Fruit fly (Drosophila melanogaster) whole organism, embryonic: ENCODE results near the gene mtsh.

Source experiments
- CG11504 ChIP-seq: fragments of 200-800 bp; sonication (Bioruptor generic); optimal IDR thresholded peaks from 3 replicates; lab custom pipeline; 2019; ENCODE audit warnings: missing biosample characterization, mild to moderate bottlenecking, missing genetic modification characterization, moderate library complexity
- CG12391 ChIP-seq: fragments of 200-800 bp; sonication (Bioruptor generic); optimal IDR thresholded peaks from 3 replicates; lab custom pipeline; 2018; ENCODE audit warnings: missing biosample characterization, mild to moderate bottlenecking, missing genetic modification characterization, moderate library complexity
- CG13123 ChIP-seq: fragments of 200-800 bp; sonication (Bioruptor generic); optimal IDR thresholded peaks from 2 replicates; lab custom pipeline; 2016; ENCODE audit warnings: missing biosample characterization, missing genetic modification characterization
- CG15479 ChIP-seq: fragments of 200-800 bp; sonication (Bioruptor generic); optimal IDR thresholded peaks from 3 replicates; lab custom pipeline; 2019; ENCODE audit warnings: missing biosample characterization, mild to moderate bottlenecking, missing genetic modification characterization, moderate library complexity
- CG15514 ChIP-seq: fragments of 200-800 bp; sonication (Bioruptor generic); optimal IDR thresholded peaks from 3 replicates; lab custom pipeline; 2017; ENCODE audit warnings: missing biosample characterization, missing genetic modification characterization, mild to moderate bottlenecking, moderate library complexity, missing genetic modification reagents
- CG15696 ChIP-seq: fragments of 200-800 bp; sonication (Bioruptor generic); optimal IDR thresholded peaks from 2 replicates; lab custom pipeline; 2019; ENCODE audit warnings: missing biosample characterization, mild to moderate bottlenecking, missing genetic modification characterization, moderate library complexity
- CG17829 ChIP-seq: fragments of 200-800 bp; optimal IDR thresholded peaks from 2 replicates; lab custom pipeline; 2019; ENCODE audit warnings: missing biosample characterization, mild to moderate bottlenecking, missing genetic modification characterization, moderate library complexity
- CG18011 ChIP-seq: fragments of 200-800 bp; sonication (Bioruptor generic); optimal IDR thresholded peaks from 2 replicates; lab custom pipeline; 2017; ENCODE audit warnings: missing biosample characterization, missing genetic modification characterization, mild to moderate bottlenecking, moderate library complexity, missing genotype
- CG18619 ChIP-seq: fragments of 200-800 bp; sonication (Bioruptor generic); optimal IDR thresholded peaks from 3 replicates; lab custom pipeline; 2017; ENCODE audit warnings: missing biosample characterization, mild to moderate bottlenecking, missing genetic modification characterization
- CG2116 ChIP-seq: fragments of 200-800 bp; sonication (Bioruptor generic); optimal IDR thresholded peaks from 3 replicates; lab custom pipeline; 2018; ENCODE audit warnings: missing biosample characterization, mild to moderate bottlenecking, missing genetic modification characterization
- CG2678 ChIP-seq: fragments of 200-800 bp; sonication (Bioruptor generic); optimal IDR thresholded peaks from 3 replicates; lab custom pipeline; 2019; ENCODE audit warnings: missing biosample characterization, mild to moderate bottlenecking, missing genetic modification characterization, moderate library complexity
- CG2712 ChIP-seq: fragments of 200-800 bp; optimal IDR thresholded peaks from 3 replicates; lab custom pipeline; 2019; ENCODE audit warnings: missing biosample characterization, mild to moderate bottlenecking, missing genetic modification characterization, moderate library complexity
- CG4328 ChIP-seq: fragments of 200-800 bp; sonication (Bioruptor generic); optimal IDR thresholded peaks from 3 replicates; lab custom pipeline; 2017; ENCODE audit warnings: missing biosample characterization, missing genetic modification reagents, missing genetic modification characterization
- CG6791 ChIP-seq: fragments of 200-800 bp; sonication (Bioruptor generic); IDR thresholded peaks from 3 replicates; pipeline ENCODE4 v1.3.6; 2022; ENCODE audit warnings: missing biosample characterization, missing genetic modification characterization; ENCODE audit not compliant: partially characterized antibody
- CG8290 ChIP-seq, 3 experiments: fragments of 200-800 bp; sonication (Bioruptor generic); optimal IDR thresholded peaks; 2 replicates each; lab custom pipeline; 2016 to 2019; ENCODE audit warnings: missing biosample characterization in 3 of 3, missing genetic modification characterization in 3 of 3, mild to moderate bottlenecking in 2 of 3, moderate library complexity in 1 of 3
- Dbx ChIP-seq: fragments of 200-800 bp; sonication (Bioruptor generic); IDR thresholded peaks from 3 replicates; pipeline ENCODE4 v1.3.6; 2022; ENCODE audit warnings: missing biosample characterization, missing genetic modification characterization
- Deaf1 ChIP-seq: fragments of 200-800 bp; optimal IDR thresholded peaks from 3 replicates; lab custom pipeline; 2019; ENCODE audit warnings: missing biosample characterization, mild to moderate bottlenecking, missing genetic modification characterization, moderate library complexity
- Drgx ChIP-seq: fragments of 200-800 bp; sonication (Bioruptor generic); IDR thresholded peaks from 2 replicates; pipeline ENCODE4 v1.3.6; 2022; ENCODE audit warnings: missing biosample characterization, missing genetic modification characterization
- E2f1 ChIP-seq: fragments of 200-800 bp; sonication (Bioruptor generic); IDR thresholded peaks from 2 replicates; pipeline ENCODE4 v1.3.6; 2022; ENCODE audit warnings: missing biosample characterization, missing genetic modification characterization
- Fer3 ChIP-seq: fragments of 200-800 bp; sonication (Bioruptor generic); optimal IDR thresholded peaks from 2 replicates; lab custom pipeline; 2018; ENCODE audit warnings: missing biosample characterization, mild to moderate bottlenecking, missing genetic modification characterization, moderate library complexity
- Hand ChIP-seq: fragments of 200-800 bp; sonication (Bioruptor generic); optimal IDR thresholded peaks from 2 replicates; lab custom pipeline; 2017; ENCODE audit warnings: mild to moderate bottlenecking, missing biosample characterization, missing genetic modification reagents, missing genetic modification characterization
- Med ChIP-seq: fragments of 200-800 bp; sonication (Bioruptor generic); peaks from one replicate; lab custom pipeline; 2016; ENCODE audit warnings: missing biosample characterization, missing genetic modification characterization, mild to moderate bottlenecking, inconsistent platforms, moderate library complexity
- Scr ChIP-seq: fragments of 200-800 bp; sonication (Bioruptor generic); IDR thresholded peaks from 2 replicates; pipeline ENCODE4 v1.3.6; 2022; ENCODE audit warnings: missing biosample characterization, missing genetic modification characterization; ENCODE audit not compliant: partially characterized antibody
- Six4 ChIP-seq: fragments of 200-800 bp; sonication (Bioruptor generic); optimal IDR thresholded peaks from 2 replicates; lab custom pipeline; 2016; ENCODE audit warnings: missing biosample characterization, missing genetic modification characterization
- Sox102F ChIP-seq: fragments of 200-800 bp; sonication (Bioruptor generic); optimal IDR thresholded peaks from 2 replicates; lab custom pipeline; 2018; ENCODE audit warnings: missing biosample characterization, mild to moderate bottlenecking, missing genetic modification characterization, moderate library complexity
- Stat92E ChIP-seq, 3 experiments: fragments of >200 bp in 2 of 3; fragments of 200-800 bp in 1 of 3; sonication (Bioruptor generic) in 1 of 3; optimal IDR thresholded peaks; 2 replicates each; lab custom pipeline; 2017 to 2019; ENCODE audit warnings: missing biosample characterization in 3 of 3, missing genetic modification characterization in 3 of 3, mild to moderate bottlenecking in 1 of 3, moderate library complexity in 1 of 3
- Xbp1 ChIP-seq: fragments of 200-800 bp; sonication (Bioruptor generic); optimal IDR thresholded peaks from 3 replicates; lab custom pipeline; 2016; ENCODE audit warnings: missing biosample characterization, mild to moderate bottlenecking, missing genetic modification characterization
- chinmo ChIP-seq: fragments of 200-800 bp; sonication (Bioruptor generic); IDR thresholded peaks from 4 replicates; pipeline ENCODE4 v1.3.6; 2022; ENCODE audit warnings: missing biosample characterization, missing genetic modification characterization; ENCODE audit not compliant: partially characterized antibody
- dimm ChIP-seq: fragments of 200-800 bp; sonication (Bioruptor generic); IDR thresholded peaks from 2 replicates; pipeline ENCODE4 v1.3.6; 2022; ENCODE audit warnings: missing biosample characterization, missing genetic modification characterization
- grau ChIP-seq: fragments of 200-800 bp; optimal IDR thresholded peaks from 3 replicates; lab custom pipeline; 2019; ENCODE audit warnings: missing biosample characterization, mild to moderate bottlenecking, missing genetic modification characterization, moderate library complexity
- hkb ChIP-seq, 2 experiments: fragments of 200-800 bp in 1 of 2; fragments of >200 bp in 1 of 2; sonication (Bioruptor generic) in 1 of 2; IDR thresholded peaks in 1 of 2; optimal IDR thresholded peaks in 1 of 2; 2 replicates each; pipeline versions ENCODE4 v1.3.6 to Lab custom; 2017 to 2022; ENCODE audit warnings: missing biosample characterization in 1 of 2, missing genetic modification characterization in 1 of 2
- ind ChIP-seq: fragments of 200-800 bp; sonication (Bioruptor generic); optimal IDR thresholded peaks from 3 replicates; lab custom pipeline; 2016; ENCODE audit warnings: missing biosample characterization, missing genetic modification characterization
- insv ChIP-seq, 2 experiments: fragments of 200-800 bp; sonication (Bioruptor generic); optimal IDR thresholded peaks; 3 replicates each; lab custom pipeline; 2016 to 2018; ENCODE audit warnings: missing biosample characterization in 2 of 2, missing genetic modification characterization in 2 of 2
- lilli ChIP-seq: fragments of 200-800 bp; sonication (Bioruptor generic); optimal IDR thresholded peaks from 3 replicates; lab custom pipeline; 2016; ENCODE audit warnings: missing biosample characterization, missing genetic modification characterization
- nerfin-2 ChIP-seq: fragments of 200-800 bp; sonication (Bioruptor generic); IDR thresholded peaks from 2 replicates; pipeline ENCODE4 v1.3.6; 2022; ENCODE audit warnings: missing biosample characterization, missing genetic modification characterization; ENCODE audit not compliant: partially characterized antibody
- otp ChIP-seq: fragments of 200-800 bp; sonication (Bioruptor generic); IDR thresholded peaks from 3 replicates; pipeline ENCODE4, ENCODE4 v1.3.6; 2022; ENCODE audit warnings: missing biosample characterization, missing genetic modification characterization
- peb ChIP-seq: fragments of 200-800 bp; sonication (Bioruptor generic); IDR thresholded peaks from 2 replicates; pipeline ENCODE4 v1.3.6; 2022; ENCODE audit warnings: missing biosample characterization, missing genetic modification characterization
- prd ChIP-seq, 3 experiments: fragments of >200 bp in 2 of 3; fragments of 200-800 bp in 1 of 3; sonication (Bioruptor generic) in 1 of 3; optimal IDR thresholded peaks in 2 of 3; IDR thresholded peaks in 1 of 3; 2 replicates in 2 of 3; 3 replicates in 1 of 3; pipeline versions ENCODE4 v1.3.6 to Lab custom; 2017 to 2022; ENCODE audit warnings: missing biosample characterization in 1 of 3, missing genetic modification characterization in 1 of 3
- row ChIP-seq: fragments of 200-800 bp; sonication (Bioruptor generic); IDR thresholded peaks from 3 replicates; pipeline ENCODE4 v1.3.6; 2022; ENCODE audit warnings: missing biosample characterization, missing genetic modification characterization
- tin ChIP-seq: fragments of 200-800 bp; sonication (Bioruptor generic); optimal IDR thresholded peaks from 3 replicates; lab custom pipeline; 2016; ENCODE audit warnings: missing biosample characterization, missing genetic modification characterization
- tio ChIP-seq: fragments of 200-800 bp; sonication (Bioruptor generic); optimal IDR thresholded peaks from 2 replicates; lab custom pipeline; 2017; ENCODE audit warnings: missing biosample characterization, missing genetic modification characterization, inconsistent platforms
- trem ChIP-seq: fragments of 200-800 bp; optimal IDR thresholded peaks from 3 replicates; lab custom pipeline; 2019; ENCODE audit warnings: missing biosample characterization, mild to moderate bottlenecking, missing genetic modification characterization, moderate library complexity
- usp ChIP-seq: fragments of >200 bp; optimal IDR thresholded peaks from 2 replicates; lab custom pipeline; 2017; ENCODE audit warnings: missing biosample characterization, missing genetic modification characterization
- vnd ChIP-seq: fragments of 200-800 bp; sonication (Bioruptor generic); IDR thresholded peaks from 3 replicates; pipeline ENCODE4 v1.3.6; 2022; ENCODE audit warnings: missing biosample characterization, missing genetic modification characterization; ENCODE audit not compliant: partially characterized antibody
- vvl ChIP-seq: fragments of 200-800 bp; sonication (Bioruptor generic); IDR thresholded peaks from 2 replicates; pipeline ENCODE4 v1.3.6; 2022; ENCODE audit warnings: missing biosample characterization, missing genetic modification characterization

mtsh gene

dm6 chr2L:8365701-8366643 is 46.3 kb upstream of the mtsh start, which contains the start of gene Pp2A-29B (continued):
- TF ChIP-seq row (GFP tag; lab: Robert Waterston, UW) (peak; percentile 85), prd (optimal IDR thresholded peaks at IDR 0.05; lab: Kevin White, UChicago) (no peak), prd (GFP tag; IDR thresholded peaks at IDR 0.05; lab: Robert Waterston, UW) (peak; percentile 24; the same call in 1 of the 3 replicates), Six4 (GFP tag; lab: Kevin White, UChicago) (no peak), vnd (GFP tag; lab: Robert Waterston, UW) (peak; percentile 100), Dbx (GFP tag; lab: Robert Waterston, UW) (peak; percentile 69), lilli (GFP tag; lab: Kevin White, UChicago) (peak; percentile 8), CG2712 (peak; percentile 61), E2f1 (0 out of 2 replicates have a peak, but pooled peaks have one; percentile 23), usp (GFP tag; lab: Kevin White, UChicago) (no peak), CG13123 (GFP tag; lab: Kevin White, UChicago) (no peak), grau (tag; lab: Kevin White, UChicago) (peak; percentile 45), vvl (GFP tag; lab: Robert Waterston, UW) (0 out of 2 replicates have a peak, but pooled peaks have one; percentile 11), Drgx (GFP tag; lab: Robert Waterston, UW) (no peak), Deaf1 (tag; lab: Kevin White, UChicago) (peak; percentile 7), CG12391 (tag; lab: Kevin White, UChicago) (peak; percentile 54), Hand (GFP tag; lab: Kevin White, UChicago) (peak; percentile 34), Stat92E (GFP tag; optimal IDR thresholded peaks at IDR 0.05; lab: Kevin White, UChicago) (peak in 1 of 3 experiments; percentile 14), ind (GFP tag; lab: Kevin White, UChicago) (no peak), Scr (GFP tag; lab: Robert Waterston, UW) (peak; percentile 99), CG2116 (peak; percentile 91), CG4328 (GFP tag; lab: Kevin White, UChicago) (peak; percentile 7), CG2678 (tag; lab: Kevin White, UChicago) (peak; percentile 15), CG11504 (tag; lab: Kevin White, UChicago) (peak; percentile 56), hkb (optimal IDR thresholded peaks at IDR 0.05; lab: Kevin White, UChicago) (no peak), hkb (GFP tag; IDR thresholded peaks at IDR 0.05; lab: Robert Waterston, UW) (no peak), CG18619 (GFP tag; lab: Kevin White, UChicago) (peak; percentile 27), dimm (no peak), CG8290 (GFP tag; optimal IDR thresholded peaks at IDR 0.05; lab: Kevin White, UChicago) (peak; percentile 13), CG8290 (tag; optimal IDR thresholded peaks at IDR 0.05; lab: Kevin White, UChicago) (no peak), trem (peak; percentile 80), CG15479 (GFP tag; lab: Kevin White, UChicago) (peak; percentile 37), insv (GFP tag; optimal IDR thresholded peaks at IDR 0.05; lab: Kevin White, UChicago) (peak in 1 of 2 experiments; percentile 25), CG15514 (GFP tag; lab: Kevin White, UChicago) (peak; percentile 42), Xbp1 (peak; percentile 39), otp (GFP tag; lab: Robert Waterston, UW) (no peak), Sox102F (GFP tag; lab: Kevin White, UChicago) (no peak), CG17829 (tag; lab: Kevin White, UChicago) (peak; percentile 53), tin (GFP tag; lab: Kevin White, UChicago) (peak; percentile 0), chinmo (GFP tag; lab: Robert Waterston, UW) (peak; percentile 93; the same call in 3 of the 4 replicates), CG15696 (tag; lab: Kevin White, UChicago) (peak; percentile 35), peb (GFP tag; lab: Robert Waterston, UW) (no peak), Fer3 (tag; lab: Kevin White, UChicago) (no peak), Med (peak; percentile 57), CG6791 (GFP tag; lab: Robert Waterston, UW) (peak; percentile 98), tio (GFP tag; lab: Kevin White, UChicago) (peak; percentile 12), nerfin-2 (GFP tag; lab: Robert Waterston, UW) (peak; percentile 98), CG18011 (peak; percentile 97)
